Fruit fly (Drosophila melanogaster): Measurements from ENCODE around the gene CG14671.

CG14671 gene

dm6 chr3R:5518627-5519026 lies 46.0 kb downstream of the CG14671 start (continued):
- TF ChIP-seq CG31441 (GFP tag; IDR thresholded peaks at IDR 0.05) (peak; percentile 65), Atf-2 (GFP tag; optimal IDR thresholded peaks at IDR 0.05) (peak; percentile 44), ranshi (GFP tag; IDR thresholded peaks at IDR 0.05) (peak; percentile 30; the same call in 1 of the 2 replicates), CG6813 (GFP tag; optimal IDR thresholded peaks at IDR 0.05) (no peak), Sry-δ (GFP tag; optimal IDR thresholded peaks at IDR 0.05) (no peak), B-H1 (GFP tag; IDR thresholded peaks at IDR 0.05) (peak; percentile 28; the same call in 1 of the 3 replicates), CG2116 (GFP tag; optimal IDR thresholded peaks at IDR 0.05) (no peak), CG7839 (tag; optimal IDR thresholded peaks at IDR 0.05) (peak; percentile 55), CG2678 (tag; optimal IDR thresholded peaks at IDR 0.05) (peak; percentile 60), CG12155 (GFP tag; optimal IDR thresholded peaks at IDR 0.05) (peak; percentile 27), ase (GFP tag; IDR thresholded peaks at IDR 0.05) (peak; percentile 55; the same call in 1 of the 3 replicates), CG4707 (GFP tag; optimal IDR thresholded peaks at IDR 0.05) (peak; percentile 2), Jarid2 (GFP tag; optimal IDR thresholded peaks at IDR 0.05) (peak; percentile 19), Hr51 (GFP tag; optimal IDR thresholded peaks at IDR 0.05) (peak in 1 of 2 experiments; percentile 70), CG12391 (tag; optimal IDR thresholded peaks at IDR 0.05) (peak; percentile 57), Ets97D (GFP tag; optimal IDR thresholded peaks at IDR 0.05) (no peak), grau (tag; optimal IDR thresholded peaks at IDR 0.05) (peak; percentile 43), hbn (GFP tag; IDR thresholded peaks at IDR 0.05; ENCODE audit: partially characterized antibody) (no peak), Gug (GFP tag; IDR thresholded peaks at IDR 0.05) (peak; percentile 40; the same call in 1 of the 4 replicates), zen (tag; optimal IDR thresholded peaks at IDR 0.05) (no peak), Xbp1 (GFP tag; optimal IDR thresholded peaks at IDR 0.05) (peak; percentile 61), bowl (GFP tag; IDR thresholded peaks at IDR 0.05) (no peak), CG2712 (tag; optimal IDR thresholded peaks at IDR 0.05) (peak; percentile 58), dmrt11E (tag; optimal IDR thresholded peaks at IDR 0.05) (peak; percentile 39), gcm (GFP tag; optimal IDR thresholded peaks at IDR 0.05) (peak; percentile 14), CG1233 (GFP tag; optimal IDR thresholded peaks at IDR 0.05) (peak; percentile 23), NFAT (GFP tag; IDR thresholded peaks at IDR 0.05) (no peak), CG43689 (GFP tag; IDR thresholded peaks at IDR 0.05) (no peak), zfh1 (GFP tag; IDR thresholded peaks at IDR 0.05) (peak; percentile 72), CG17361 (GFP tag; IDR thresholded peaks at IDR 0.05) (peak; percentile 71; the same call in 2 of the 3 replicates), luna (GFP tag; optimal IDR thresholded peaks at IDR 0.05) (no peak), CG7556 (GFP tag; optimal IDR thresholded peaks at IDR 0.05) (peak; percentile 35), fru (optimal IDR thresholded peaks at IDR 0.05) (no peak), Elba2 (GFP tag; optimal IDR thresholded peaks at IDR 0.05) (no peak), trem (tag; optimal IDR thresholded peaks at IDR 0.05) (peak; percentile 32), CG2202 (tag; optimal IDR thresholded peaks at IDR 0.05) (peak; percentile 36), Fer3 (tag; optimal IDR thresholded peaks at IDR 0.05) (peak; percentile 15), CkIIα-i1 (GFP tag; IDR thresholded peaks at IDR 0.05) (no peak), vvl (GFP tag; IDR thresholded peaks at IDR 0.05) (peak; percentile 61), CG11504 (tag; optimal IDR thresholded peaks at IDR 0.05) (peak; percentile 61), repo (GFP tag; optimal IDR thresholded peaks at IDR 0.05) (peak; percentile 40), zf30C (GFP tag; optimal IDR thresholded peaks at IDR 0.05) (peak; percentile 69), CG16813 (GFP tag; IDR thresholded peaks at IDR 0.05; ENCODE audit: partially characterized antibody) (no peak), Mad (GFP tag; optimal IDR thresholded peaks at IDR 0.05) (peak; percentile 50), sim (GFP tag; IDR thresholded peaks at IDR 0.05) (0 out of 2 replicates have a peak, but pooled peaks have one; percentile 32), H2.0 (GFP tag; IDR thresholded peaks at IDR 0.05) (no peak), CG4424 (GFP tag; optimal IDR thresholded peaks at IDR 0.05) (peak; percentile 61), fd3F (GFP tag; optimal IDR thresholded peaks at IDR 0.05) (peak; percentile 33), eve (GFP tag; optimal IDR thresholded peaks at IDR 0.05) (no peak), CG12659 (GFP tag; optimal IDR thresholded peaks at IDR 0.05) (peak; percentile 42), org-1 (GFP tag; optimal IDR thresholded peaks at IDR 0.05) (peak; percentile 43)
